Worm (Caenorhabditis elegans) whole organism, midembryonic: ENCODE measurements around the gene lron-10.

Experiments used
- cog-1 ChIP-seq: sonication (generic microtip); optimal IDR thresholded peaks from 2 replicates; lab custom pipeline; 2016; ENCODE audit warnings: missing genetic modification characterization, missing compliant biosample characterization
- flt-1 ChIP-seq: fragments of 200-800 bp; sonication (Bioruptor generic); IDR thresholded peaks from 2 replicates; pipeline ENCODE4 v1.3.6; 2022; ENCODE audit warnings: missing genetic modification characterization, missing compliant biosample characterization
- klf-2 ChIP-seq: fragments of 200-800 bp; sonication (Bioruptor generic); conservative IDR thresholded peaks from 2 replicates; pipeline ENCODE4 v1.3.6; 2022; ENCODE audit warnings: missing genetic modification reagents, missing genetic modification characterization, missing compliant biosample characterization
- tab-1 ChIP-seq: fragments of 200-800 bp; sonication (Bioruptor generic); IDR thresholded peaks from 2 replicates; pipeline ENCODE4 v1.3.6; 2022; ENCODE audit warnings: missing genetic modification characterization, missing compliant biosample characterization

- TF ChIP-seq flt-1: no peak
- TF ChIP-seq klf-2 (GFP tag; lab: Robert Waterston, UW): no peak
- TF ChIP-seq cog-1 (tag; lab: Kevin White, UChicago): no peak
- no peak for TF ChIP-seq tab-1 (GFP tag; lab: Robert Waterston, UW)
Measured at ce11 chrIII:10661292-10661691, 40.1 kb upstream of the lron-10 start.
